Fruit fly (Drosophila melanogaster) whole organism, wandering third instar larva: ENCODE measurements around the gene rgn.

ENCODE experiments used
- Dfd ChIP-seq: fragments of >200 bp; optimal IDR thresholded peaks from 2 replicates; lab custom pipeline; 2017; ENCODE audit warnings: missing biosample characterization, missing genetic modification characterization
- HLH106 ChIP-seq: fragments of 200-800 bp; optimal IDR thresholded peaks from 3 replicates; lab custom pipeline; 2019; ENCODE audit warnings: missing biosample characterization, mild to moderate bottlenecking, missing genetic modification characterization, moderate library complexity
- Hnf4 ChIP-seq: fragments of 200-800 bp; sonication (Bioruptor generic); optimal IDR thresholded peaks from 2 replicates; lab custom pipeline; 2016; ENCODE audit warnings: missing biosample characterization, mild to moderate bottlenecking, missing genetic modification characterization
- Hr83 ChIP-seq: fragments of 200-300 bp; sonication (Bioruptor generic); optimal IDR thresholded peaks from 2 replicates; lab custom pipeline; 2016; ENCODE audit warnings: missing biosample characterization, mild to moderate bottlenecking, missing genetic modification characterization, moderate library complexity; ENCODE audit not compliant: poor library complexity, severe bottlenecking
- Mio ChIP-seq: sonication (Bioruptor generic); optimal IDR thresholded peaks from 2 replicates; lab custom pipeline; 2016; ENCODE audit warnings: missing biosample characterization, missing genetic modification characterization
- Rel ChIP-seq, 2 experiments: fragments of 200-800 bp; sonication (Bioruptor generic) in 1 of 2; optimal IDR thresholded peaks; 2 replicates in 1 of 2; 3 replicates in 1 of 2; lab custom pipeline; 2016 to 2019; ENCODE audit warnings: mild to moderate bottlenecking in 2 of 2, missing biosample characterization in 2 of 2, missing genetic modification characterization in 2 of 2, moderate library complexity in 1 of 2
- Sp1 ChIP-seq: fragments of 200-800 bp; sonication (Bioruptor generic); optimal IDR thresholded peaks from 3 replicates; lab custom pipeline; 2019; ENCODE audit warnings: missing biosample characterization, mild to moderate bottlenecking, missing genetic modification characterization, moderate library complexity
- dl ChIP-seq, 2 experiments: fragments of 175-275, 200-275 bp in 1 of 2; fragments of 200-275 bp in 1 of 2; sonication (Bioruptor generic); optimal IDR thresholded peaks; lab custom pipeline; 2018; ENCODE audit warnings: mild to moderate bottlenecking in 2 of 2, missing biosample characterization in 2 of 2, missing genetic modification characterization in 2 of 2, moderate library complexity in 2 of 2; ENCODE audit not compliant: partially characterized antibody in 2 of 2, insufficient read depth in 1 of 2
- ey ChIP-seq: fragments of 200-800 bp; sonication (Bioruptor generic); optimal IDR thresholded peaks from 2 replicates; lab custom pipeline; 2016; ENCODE audit warnings: missing biosample characterization, missing genetic modification characterization
- jim ChIP-seq: fragments of 175-275, 200-325 bp; sonication (Bioruptor generic); optimal IDR thresholded peaks from 2 replicates; lab custom pipeline; 2016; ENCODE audit warnings: missing biosample characterization, mild to moderate bottlenecking, missing genetic modification characterization
- pan ChIP-seq: fragments of >200 bp; optimal IDR thresholded peaks from 2 replicates; lab custom pipeline; 2017
- rgr ChIP-seq: fragments of 200-800 bp; sonication (Bioruptor generic); optimal IDR thresholded peaks from 3 replicates; lab custom pipeline; 2016; ENCODE audit warnings: missing biosample characterization, mild to moderate bottlenecking, missing genetic modification characterization

Gene rgn

DNA sequence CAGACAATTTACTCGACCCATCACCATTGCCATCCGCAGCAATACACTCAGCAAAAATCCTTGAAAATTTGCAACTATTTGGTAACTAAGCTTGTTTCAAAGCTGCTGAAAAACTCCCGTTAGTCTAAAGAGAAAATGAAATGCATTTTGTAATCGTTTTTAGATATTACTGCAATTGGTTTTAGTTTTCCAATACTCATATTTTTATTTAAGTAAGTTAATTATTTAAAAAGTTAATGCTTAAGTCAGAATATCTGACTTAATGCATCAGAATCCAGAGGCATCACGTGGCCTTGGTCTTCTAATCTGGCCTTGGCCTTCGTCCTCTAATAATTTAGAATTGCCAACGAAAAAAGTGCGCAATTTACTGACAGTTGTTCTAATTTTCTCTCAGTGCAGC is 80.6 kb downstream of the rgn start:
- TF ChIP-seq ey (no peak), Hr83 (GFP tag; lab: Kevin White, UChicago) (no peak), Hnf4 (GFP tag; lab: Kevin White, UChicago) (no peak), jim (GFP tag; lab: Kevin White, UChicago) (no peak), Rel (GFP tag; optimal IDR thresholded peaks at IDR 0.05; lab: Kevin White, UChicago) (no peak), Rel (tag; optimal IDR thresholded peaks at IDR 0.05; lab: Kevin White, UChicago) (no peak)
- TF ChIP-seq, all 38 proteins: peak for 0

- TF ChIP-seq Dfd (GFP tag; lab: Kevin White, UChicago) = peak; percentile 98
- TF ChIP-seq dl (GFP tag; optimal IDR thresholded peaks at IDR 0.05; lab: Kevin White, UChicago; ENCODE audit: insufficient read depth in 1 of 2, partially characterized antibody in 2 of 2) = no peak
Measured at dm6 chr3L:21464240-21464639, 81.9 kb downstream of the rgn start.

dm6 chr3L:21465261-21466112 is 83.2 kb downstream of the rgn start:
- no peak for TF ChIP-seq Mio (GFP tag; lab: Kevin White, UChicago)
- TF ChIP-seq pan = no peak

dm6 chr3L:21471895-21472294 is 89.6 kb downstream of the rgn start:
- TF ChIP-seq dl (GFP tag; optimal IDR thresholded peaks at IDR 0.05; lab: Kevin White, UChicago; ENCODE audit: insufficient read depth in 1 of 2, partially characterized antibody in 2 of 2) (no peak), HLH106 (tag; lab: Kevin White, UChicago) (no peak), Dfd (GFP tag; lab: Kevin White, UChicago) (peak; percentile 93), Sp1 (GFP tag; lab: Kevin White, UChicago) (no peak), rgr (GFP tag; lab: Kevin White, UChicago) (no peak)
